Worm (Caenorhabditis elegans) whole organism, midembryonic: ENCODE data around the gene T04H1.12.

ENCODE experiments used
- T22C8.4 ChIP-seq: fragments of 200-800 bp; sonication (Bioruptor generic); IDR thresholded peaks from 2 replicates; pipeline ENCODE4 v1.3.6; 2022; ENCODE audit warnings: missing genetic modification characterization, missing compliant biosample characterization
- cog-1 ChIP-seq: sonication (generic microtip); optimal IDR thresholded peaks from 2 replicates; lab custom pipeline; 2016; ENCODE audit warnings: missing genetic modification characterization, missing compliant biosample characterization
- flt-1 ChIP-seq: fragments of 200-800 bp; sonication (Bioruptor generic); IDR thresholded peaks from 2 replicates; pipeline ENCODE4 v1.3.6; 2022; ENCODE audit warnings: missing genetic modification characterization, missing compliant biosample characterization
- klf-2 ChIP-seq: fragments of 200-800 bp; sonication (Bioruptor generic); conservative IDR thresholded peaks from 2 replicates; pipeline ENCODE4 v1.3.6; 2022; ENCODE audit warnings: missing genetic modification reagents, missing genetic modification characterization, missing compliant biosample characterization
- med-1 ChIP-seq: sonication (generic microtip); optimal IDR thresholded peaks from 2 replicates; lab custom pipeline; 2017; ENCODE audit warnings: missing genetic modification characterization, mild to moderate bottlenecking, missing compliant biosample characterization, antibody characterized with exemption, missing genetic modification reagents; ENCODE audit not compliant: insufficient read depth
- ref-1 ChIP-seq: fragments of 200-800 bp; sonication (Bioruptor generic); conservative IDR thresholded peaks from 2 replicates; pipeline ENCODE4 v1.3.6; 2022; ENCODE audit warnings: missing genetic modification reagents, missing genetic modification characterization, missing compliant biosample characterization
- tab-1 ChIP-seq: fragments of 200-800 bp; sonication (Bioruptor generic); IDR thresholded peaks from 2 replicates; pipeline ENCODE4 v1.3.6; 2022; ENCODE audit warnings: missing genetic modification characterization, missing compliant biosample characterization
- ztf-23 ChIP-seq: fragments of 200-800 bp; sonication (Bioruptor generic); IDR thresholded peaks from 2 replicates; pipeline ENCODE4 v1.3.6; 2022; ENCODE audit warnings: missing genetic modification reagents, missing genetic modification characterization, missing compliant biosample characterization
- ztf-29 ChIP-seq: fragments of 200-800 bp; sonication (Bioruptor generic); IDR thresholded peaks from 2 replicates; pipeline ENCODE4 v1.3.6; 2022; ENCODE audit warnings: missing genetic modification reagents, missing genetic modification characterization, missing compliant biosample characterization

T04H1.12 gene

DNA sequence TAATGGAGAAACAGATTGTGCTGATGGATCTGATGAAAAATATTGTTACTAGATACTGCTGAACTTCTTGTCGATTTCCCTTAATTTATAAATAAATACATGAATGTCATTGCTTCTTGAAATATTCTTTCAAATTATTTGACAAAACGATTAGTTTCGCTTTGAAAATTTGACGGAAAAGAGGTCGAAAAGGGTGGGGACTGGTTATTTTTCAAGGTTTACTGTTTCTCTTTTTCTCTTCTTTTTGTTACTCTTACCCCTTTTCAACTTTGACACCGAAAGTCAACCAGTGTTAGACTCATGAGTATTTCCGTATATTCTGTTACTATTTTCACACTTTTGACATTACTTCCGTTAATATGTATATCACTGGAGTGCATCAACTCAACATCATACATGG lies at the start of gene T04H1.12:
Gene T04H1.12 (plus strand): TSS at position 301 of the 400 bp plus-strand sequence.
- TF ChIP-seq T22C8.4 (GFP tag; lab: Robert Waterston, UW) = no peak
- no peak for TF ChIP-seq klf-2
- TF ChIP-seq tab-1 = no peak
- no peak for TF ChIP-seq cog-1 (tag; lab: Kevin White, UChicago)
- no peak for TF ChIP-seq flt-1 (GFP tag; lab: Robert Waterston, UW)
- no peak for TF ChIP-seq ref-1 (GFP tag; lab: Robert Waterston, UW)
- no peak for TF ChIP-seq ztf-29 (GFP tag; lab: Robert Waterston, UW)
- no peak for TF ChIP-seq med-1 (GFP tag; lab: Kevin White, UChicago)
- no peak for TF ChIP-seq ztf-23 (GFP tag; lab: Robert Waterston, UW)

ce11 chrV:12208678-12209077 lies 46.8 kb upstream of the T04H1.12 start:
- TF ChIP-seq tab-1 (no peak), ref-1 (GFP tag; lab: Robert Waterston, UW) (no peak), cog-1 (tag; lab: Kevin White, UChicago) (no peak), med-1 (GFP tag; lab: Kevin White, UChicago) (no peak), T22C8.4 (GFP tag; lab: Robert Waterston, UW) (no peak)

ce11 chrV:12209951-12210350 lies 45.5 kb upstream of the T04H1.12 start:
- no peak for TF ChIP-seq ref-1 (GFP tag; lab: Robert Waterston, UW)
- TF ChIP-seq T22C8.4 (GFP tag; lab: Robert Waterston, UW) = no peak
- TF ChIP-seq ztf-23 (GFP tag; lab: Robert Waterston, UW) = no peak
- no peak for TF ChIP-seq klf-2
- TF ChIP-seq med-1 (GFP tag; lab: Kevin White, UChicago) = no peak
- TF ChIP-seq flt-1 (GFP tag; lab: Robert Waterston, UW) = no peak
- no peak for TF ChIP-seq tab-1
- no peak for TF ChIP-seq ztf-29 (GFP tag; lab: Robert Waterston, UW)
- no peak for TF ChIP-seq cog-1 (tag; lab: Kevin White, UChicago)

DNA sequence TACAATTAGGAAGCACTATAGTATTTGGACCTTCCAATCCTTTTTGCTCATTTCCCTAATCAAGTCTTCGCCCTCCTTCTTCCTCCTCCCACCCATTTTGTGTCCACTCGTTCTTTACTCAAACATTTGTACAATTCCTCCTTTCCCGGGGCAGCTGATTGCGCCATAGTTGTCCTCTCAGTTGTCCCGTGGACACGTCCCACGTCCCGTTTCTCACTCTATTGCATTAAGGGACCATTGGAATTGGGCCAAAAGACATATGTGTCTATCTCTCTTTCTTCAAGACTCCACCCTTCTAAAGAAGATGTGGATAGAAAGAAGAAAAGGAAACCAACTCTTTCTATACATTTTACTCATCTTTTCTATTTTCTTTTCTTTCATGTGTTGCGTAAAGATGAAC lies 44.4 kb upstream of the T04H1.12 start:
- no peak for TF ChIP-seq cog-1 (tag; lab: Kevin White, UChicago)

DNA sequence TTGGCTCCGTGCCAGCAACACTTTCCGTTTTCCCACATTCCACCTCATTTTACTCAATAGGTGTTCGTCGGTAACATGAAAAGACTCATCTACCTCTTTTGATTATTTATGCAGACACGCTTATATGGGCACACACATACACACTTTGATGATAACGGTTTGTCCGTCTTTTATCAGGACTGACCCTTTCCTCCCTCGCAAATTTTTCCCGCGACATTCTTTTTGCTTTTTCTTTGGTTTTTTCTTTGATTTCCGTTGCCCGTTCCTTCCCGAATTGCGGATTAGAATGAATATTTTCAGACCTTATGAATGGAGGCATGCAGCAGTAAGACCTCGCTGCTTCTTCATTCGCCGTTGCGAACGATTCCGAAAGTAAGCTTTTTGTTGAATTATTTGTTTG lies 42.4 kb upstream of the T04H1.12 start, which contains the start of gene vab-8:
Gene vab-8 (plus strand): TSS at position 301 of the 400 bp plus-strand sequence.
- TF ChIP-seq T22C8.4 (GFP tag; lab: Robert Waterston, UW) (no peak), ztf-29 (GFP tag; lab: Robert Waterston, UW) (no peak), ztf-23 (GFP tag; lab: Robert Waterston, UW) (no peak)

ce11 chrV:12233425-12233824 lies 22.0 kb upstream of the T04H1.12 start:
- no peak for TF ChIP-seq ref-1 (GFP tag; lab: Robert Waterston, UW)
- no peak for TF ChIP-seq med-1 (GFP tag; lab: Kevin White, UChicago)
- TF ChIP-seq tab-1 = no peak
- TF ChIP-seq ztf-29 (GFP tag; lab: Robert Waterston, UW) = no peak
- TF ChIP-seq cog-1 (tag; lab: Kevin White, UChicago) = no peak
- TF ChIP-seq klf-2 = no peak
- TF ChIP-seq flt-1 (GFP tag; lab: Robert Waterston, UW) = no peak
- TF ChIP-seq ztf-23 (GFP tag; lab: Robert Waterston, UW) = no peak
- TF ChIP-seq T22C8.4 (GFP tag; lab: Robert Waterston, UW) = no peak

DNA sequence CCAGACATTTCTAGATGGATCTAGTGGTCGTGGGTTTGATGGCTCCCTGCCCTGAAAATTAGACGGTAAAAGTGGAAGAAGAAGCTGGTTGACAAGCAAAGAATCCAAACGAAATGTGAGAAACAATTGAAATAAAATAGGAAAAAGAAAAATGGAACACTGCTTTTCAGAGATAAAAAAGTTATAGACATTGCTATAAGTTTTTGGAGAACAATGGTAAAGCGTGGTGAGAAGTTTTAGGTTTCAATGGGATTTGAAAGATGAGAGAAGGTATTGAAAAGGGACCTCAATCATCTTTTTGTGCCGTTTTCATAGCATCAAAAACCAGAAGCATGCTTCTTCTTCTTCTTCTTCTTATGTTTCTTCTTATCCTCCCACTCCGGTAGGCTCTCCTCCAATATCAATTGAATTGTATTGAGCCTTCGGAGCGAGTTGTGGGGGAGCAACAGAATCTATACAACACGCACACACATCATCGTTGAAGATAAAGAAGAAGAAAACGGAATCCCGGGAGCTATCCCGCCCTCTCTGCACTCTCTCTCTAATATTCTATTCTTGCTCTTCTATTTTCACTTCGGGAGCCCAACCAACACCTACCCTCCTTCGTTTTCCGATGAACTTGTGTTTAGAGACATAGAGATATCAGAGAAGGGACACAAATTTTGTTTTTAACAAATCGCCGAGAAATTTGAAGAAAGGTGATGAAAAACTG lies 21.0 kb upstream of the T04H1.12 start, which contains the start of gene myo-3:
Gene myo-3 (minus strand): TSS at position 51 of the 712 bp plus-strand sequence.
- TF ChIP-seq ztf-23 (GFP tag; lab: Robert Waterston, UW) = no peak
- TF ChIP-seq ztf-29 (GFP tag; lab: Robert Waterston, UW) = no peak
- TF ChIP-seq flt-1 (GFP tag; lab: Robert Waterston, UW) = no peak
- no peak for TF ChIP-seq med-1 (GFP tag; lab: Kevin White, UChicago)
- no peak for TF ChIP-seq klf-2
- no peak for TF ChIP-seq ref-1 (GFP tag; lab: Robert Waterston, UW)
- TF ChIP-seq cog-1 (tag; lab: Kevin White, UChicago) = no peak
- no peak for TF ChIP-seq T22C8.4 (GFP tag; lab: Robert Waterston, UW)
- no peak for TF ChIP-seq tab-1

ce11 chrV:12235502-12235901 lies 19.9 kb upstream of the T04H1.12 start:
- TF ChIP-seq med-1 (GFP tag; lab: Kevin White, UChicago) (no peak), cog-1 (tag; lab: Kevin White, UChicago) (no peak), ref-1 (GFP tag; lab: Robert Waterston, UW) (no peak), T22C8.4 (GFP tag; lab: Robert Waterston, UW) (no peak), ztf-23 (GFP tag; lab: Robert Waterston, UW) (no peak), tab-1 (no peak), flt-1 (GFP tag; lab: Robert Waterston, UW) (no peak)

ce11 chrV:12241126-12241525 lies 14.3 kb upstream of the T04H1.12 start, which contains the start of gene ttr-22:
Gene ttr-22, plus strand, starts transcription at chrV:12241426.
- TF ChIP-seq klf-2 (no peak), ztf-29 (GFP tag; lab: Robert Waterston, UW) (no peak), tab-1 (no peak), cog-1 (tag; lab: Kevin White, UChicago) (no peak), ztf-23 (GFP tag; lab: Robert Waterston, UW) (no peak), med-1 (GFP tag; lab: Kevin White, UChicago) (no peak), ref-1 (GFP tag; lab: Robert Waterston, UW) (no peak), flt-1 (GFP tag; lab: Robert Waterston, UW) (no peak), T22C8.4 (GFP tag; lab: Robert Waterston, UW) (no peak)
